Worm (Caenorhabditis elegans) whole organism, L4/young adult: Measurements from ENCODE around the gene chil-27.

ENCODE experiments used
- dao-5 ChIP-seq: sonication (generic microtip); optimal IDR thresholded peaks from 2 replicates; lab custom pipeline; 2016; ENCODE audit warnings: missing genotype, missing genetic modification characterization, moderate library complexity, missing compliant biosample characterization

chil-27 gene

ce11 chrII:9528480-9528879, 50.8 kb downstream of the chil-27 start, which contains the start of gene sra-2:
sra-2 (plus strand) TSS chrII:9528780.
- no peak for TF ChIP-seq dao-5
